Worm (Caenorhabditis elegans): ENCODE results near the gene hip-1.

DNA sequence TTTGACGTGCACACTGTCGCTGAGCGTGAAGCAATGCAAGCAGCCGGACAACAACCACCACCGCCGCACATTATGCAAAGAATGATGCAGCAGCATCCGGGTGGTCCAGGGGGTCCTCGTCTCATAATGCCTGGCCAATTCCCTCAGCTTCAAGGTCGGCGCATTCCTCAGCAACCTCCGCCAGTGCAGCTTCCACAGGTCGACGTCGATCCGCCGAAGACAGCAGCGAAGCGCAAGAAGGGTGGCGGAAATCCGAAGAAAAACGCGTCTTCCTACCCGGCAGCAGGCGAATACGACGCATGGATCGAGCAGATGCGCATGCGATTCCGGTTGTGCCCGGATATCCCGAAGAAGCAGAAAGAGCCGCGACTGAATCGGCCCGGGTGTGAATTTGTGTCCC, 29.1 kb upstream of the hip-1 start:
- TF ChIP-seq ztf-29 (GFP tag; IDR thresholded peaks at IDR 0.05) (no peak), med-1 (GFP tag; optimal IDR thresholded peaks at IDR 0.05; ENCODE audit: insufficient read depth) (no peak), klf-2 (GFP tag; conservative IDR thresholded peaks at IDR 0.05) (no peak), ref-1 (GFP tag; conservative IDR thresholded peaks at IDR 0.05) (no peak)

All from whole organism, midembryonic.